Fruit fly (Drosophila melanogaster): Measurements from ENCODE around the gene RpL37A.

dm6 chr2L:5070797-5071579 is at the start of gene RpL37A:
- TF ChIP-seq Eip78C (GFP tag): peak; percentile 92
- peak; percentile 82 for TF ChIP-seq topi (GFP tag; optimal IDR thresholded peaks at IDR 0.05)
- peak; percentile 85 for TF ChIP-seq CG6163 (GFP tag; IDR thresholded peaks at IDR 0.05)
- TF ChIP-seq Sox102F (GFP tag; optimal IDR thresholded peaks at IDR 0.05): peak; percentile 75
- peak; percentile 60 for TF ChIP-seq Hr39 (GFP tag; optimal IDR thresholded peaks at IDR 0.05)
- peak; percentile 33 for TF ChIP-seq fd59A (GFP tag; optimal IDR thresholded peaks at IDR 0.05)
- no peak for TF ChIP-seq Hr4 (GFP tag; optimal IDR thresholded peaks at IDR 0.05)
- TF ChIP-seq fd85E (GFP tag; optimal IDR thresholded peaks at IDR 0.05): peak; percentile 75
- no peak for TF ChIP-seq Lpt (GFP tag; optimal IDR thresholded peaks at IDR 0.05)

Data from whole organism, prepupa.